Fruit fly (Drosophila melanogaster) Kc167 (cell line): ENCODE results near the gene CG10713.

Source experiments
- Myc ChIP-seq: fragments of >200 bp; optimal IDR thresholded peaks from 2 replicates; lab custom pipeline; 2017; ENCODE audit warnings: missing external identifiers
- Sin3A ChIP-seq: fragments of >200 bp; optimal IDR thresholded peaks from 2 replicates; lab custom pipeline; 2018; ENCODE audit warnings: missing external identifiers
- h ChIP-seq: fragments of >200 bp; optimal IDR thresholded peaks from 3 replicates; lab custom pipeline; 2018; ENCODE audit warnings: missing external identifiers
- insv ChIP-seq: fragments of >200 bp; optimal IDR thresholded peaks from 3 replicates; lab custom pipeline; 2018; ENCODE audit warnings: missing external identifiers
- psq ChIP-seq: fragments of >200 bp; optimal IDR thresholded peaks from 2 replicates; lab custom pipeline; 2017; ENCODE audit warnings: missing external identifiers

DNA sequence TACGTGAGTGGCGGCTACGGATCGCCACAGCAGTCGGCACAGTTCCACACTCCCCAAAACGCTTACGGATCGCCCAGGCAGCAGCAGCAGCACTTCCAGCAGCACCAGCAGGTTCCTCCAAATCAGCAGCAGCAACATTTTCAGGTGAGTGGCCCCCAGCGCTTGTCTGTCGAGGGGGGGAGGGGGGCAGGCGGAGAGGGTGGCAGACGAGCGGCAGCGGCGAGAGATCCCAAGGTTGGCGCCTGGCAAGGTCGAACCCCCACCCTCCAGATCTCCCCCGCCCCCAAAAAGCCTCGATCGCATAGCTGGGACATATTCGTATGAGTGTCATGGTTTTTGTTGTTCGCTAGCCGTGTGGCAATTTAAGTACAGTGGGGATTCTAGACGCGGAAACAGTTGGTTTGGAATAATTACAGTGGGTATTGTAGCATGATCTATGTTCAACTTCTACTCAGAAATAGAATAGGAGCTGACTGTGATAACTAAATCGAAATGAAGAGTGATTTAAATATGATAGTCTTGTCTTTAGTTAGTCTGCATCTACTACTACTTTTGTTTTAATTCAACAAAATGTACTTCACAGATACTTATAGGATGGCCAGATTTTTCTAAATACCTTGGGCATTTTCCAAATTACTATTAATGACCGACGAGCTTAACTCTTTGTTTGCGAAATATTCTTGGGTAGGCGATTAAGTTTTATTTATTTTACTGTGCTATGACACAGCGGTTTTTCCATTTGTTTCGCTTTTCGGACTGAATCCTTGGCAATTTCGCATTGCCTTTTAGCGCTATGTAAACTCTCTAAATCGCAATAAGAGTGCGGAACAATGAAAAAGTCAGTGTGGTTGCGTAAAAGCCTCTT is 43.5 kb upstream of the CG10713 start:
- TF ChIP-seq h (lab: Kevin White, UChicago) = no peak
- TF ChIP-seq Myc (lab: Kevin White, UChicago) = no peak
- no peak for TF ChIP-seq Sin3A (lab: Kevin White, UChicago)
- no peak for TF ChIP-seq insv (lab: Kevin White, UChicago)
- no peak for TF ChIP-seq psq (lab: Kevin White, UChicago)
